Fruit fly (Drosophila melanogaster): Measurements from ENCODE around the gene CG17359.

- TF ChIP-seq Sin3A (optimal IDR thresholded peaks at IDR 0.05) (no peak), psq (optimal IDR thresholded peaks at IDR 0.05) (no peak), insv (optimal IDR thresholded peaks at IDR 0.05) (no peak), Myc (optimal IDR thresholded peaks at IDR 0.05) (no peak), h (optimal IDR thresholded peaks at IDR 0.05) (no peak)
Observed at dm6 chr3L:13993742-13994719, 5.0 kb downstream of the CG17359 start, which contains the start of gene CtsK1.
